Fruit fly (Drosophila melanogaster): Measurements from ENCODE around the gene pnr.

dm6 chr3R:16071689-16072580 lies 46.1 kb downstream of the pnr start:
- no peak for TF ChIP-seq CG8478 (optimal IDR thresholded peaks at IDR 0.05)
- TF ChIP-seq psq (optimal IDR thresholded peaks at IDR 0.05) = no peak
- TF ChIP-seq pan (optimal IDR thresholded peaks at IDR 0.05) = no peak

All from whole organism.